Fruit fly (Drosophila melanogaster) Kc167 (cell line): ENCODE data around the gene CG7126.

Experiments
- Myc ChIP-seq: fragments of >200 bp; optimal IDR thresholded peaks from 2 replicates; lab custom pipeline; 2017; ENCODE audit warnings: missing external identifiers
- Sin3A ChIP-seq: fragments of >200 bp; optimal IDR thresholded peaks from 2 replicates; lab custom pipeline; 2018; ENCODE audit warnings: missing external identifiers
- h ChIP-seq: fragments of >200 bp; optimal IDR thresholded peaks from 3 replicates; lab custom pipeline; 2018; ENCODE audit warnings: missing external identifiers
- insv ChIP-seq: fragments of >200 bp; optimal IDR thresholded peaks from 3 replicates; lab custom pipeline; 2018; ENCODE audit warnings: missing external identifiers
- psq ChIP-seq: fragments of >200 bp; optimal IDR thresholded peaks from 2 replicates; lab custom pipeline; 2017; ENCODE audit warnings: missing external identifiers
- ttk ChIP-seq: sonication (Bioruptor generic); optimal IDR thresholded peaks from 2 replicates; lab custom pipeline; 2017; ENCODE audit warnings: missing external identifiers

DNA sequence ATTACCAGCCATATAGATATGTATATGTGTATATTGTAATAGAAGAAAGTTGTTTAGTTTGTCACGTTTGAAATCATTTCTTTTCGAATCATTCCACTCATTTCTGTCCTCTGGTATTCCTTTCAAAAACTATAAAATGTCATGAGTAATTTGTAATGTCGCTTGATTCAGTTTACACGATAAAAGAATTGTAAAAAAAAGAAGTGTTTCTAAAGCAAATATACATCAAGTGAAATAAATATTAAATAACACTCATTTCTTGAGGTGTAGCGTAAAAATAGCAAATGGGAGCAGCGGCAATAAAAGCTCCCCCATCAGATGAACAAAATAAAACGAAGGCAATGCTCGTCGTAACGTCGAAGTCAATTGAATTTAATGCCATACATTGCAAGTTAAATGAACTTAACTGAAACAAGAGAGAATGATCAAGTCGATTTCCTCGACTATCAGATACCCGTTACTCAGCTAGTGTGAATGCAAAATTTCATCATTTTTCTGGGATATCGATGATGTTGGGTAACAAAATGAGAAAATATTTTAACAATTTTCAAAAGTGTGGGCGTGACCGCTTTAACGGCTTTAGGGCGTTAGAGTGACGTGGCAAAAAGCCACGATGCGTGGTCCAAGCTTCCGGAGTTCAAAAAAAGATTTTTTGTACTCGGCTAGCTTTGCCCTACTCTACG, 7.2 kb downstream of the CG7126 start:
- TF ChIP-seq h (lab: Kevin White, UChicago) (no peak), psq (lab: Kevin White, UChicago) (no peak), Sin3A (no peak), ttk (lab: Kevin White, UChicago) (no peak), insv (lab: Kevin White, UChicago) (no peak), Myc (lab: Kevin White, UChicago) (no peak)
